Worm (Caenorhabditis elegans) whole organism, L1 larva: ENCODE measurements around the gene ZK897.10.

Experiments used
- ceh-82 ChIP-seq, 3 experiments: fragments of 150-350 bp in 1 of 3; sonication (generic microtip) in 2 of 3; optimal IDR thresholded peaks; 2 replicates each; lab custom pipeline; 2014 to 2017; ENCODE audit warnings: missing biosample characterization in 3 of 3, missing genetic modification characterization in 3 of 3
- grh-1 ChIP-seq: fragments of 200-800 bp; sonication (Bioruptor generic); IDR thresholded peaks from 2 replicates; pipeline ENCODE4 v1.3.6; 2022; ENCODE audit warnings: missing genetic modification reagents, missing genetic modification characterization, missing compliant biosample characterization
- jun-1 ChIP-seq: fragments of 150-350 bp; optimal IDR thresholded peaks from 2 replicates; lab custom pipeline; 2014; ENCODE audit warnings: missing biosample characterization, missing genetic modification reagents, missing genetic modification characterization
- lin-35 ChIP-seq, 2 experiments: fragments of 150-350 bp; optimal IDR thresholded peaks; 2 replicates each; lab custom pipeline; 2014; ENCODE audit warnings: missing biosample characterization in 2 of 2, missing genetic modification characterization in 2 of 2, missing genetic modification reagents in 2 of 2
- lin-39 ChIP-seq: fragments of 150-350 bp; optimal IDR thresholded peaks from 2 replicates; lab custom pipeline; 2014; ENCODE audit warnings: missing biosample characterization, missing genetic modification reagents, missing genetic modification characterization
- nhr-28 ChIP-seq: fragments of 150-350 bp; optimal IDR thresholded peaks from 2 replicates; lab custom pipeline; 2014; ENCODE audit warnings: missing biosample characterization, missing genetic modification characterization
- nhr-76 ChIP-seq: sonication (generic microtip); optimal IDR thresholded peaks from 2 replicates; lab custom pipeline; 2017; ENCODE audit warnings: missing biosample characterization, missing genetic modification characterization
- nhr-77 ChIP-seq: fragments of 150-350 bp; optimal IDR thresholded peaks from 2 replicates; lab custom pipeline; 2014; ENCODE audit warnings: missing biosample characterization, missing genetic modification characterization
- snpc-4 ChIP-seq: fragments of 150-350 bp; optimal IDR thresholded peaks from 2 replicates; lab custom pipeline; 2014; ENCODE audit warnings: missing biosample characterization, missing genetic modification characterization
- sup-37 ChIP-seq: fragments of 200-800 bp; sonication (Bioruptor generic); optimal IDR thresholded peaks from 2 replicates; lab custom pipeline; 2018; ENCODE audit warnings: mild to moderate bottlenecking, missing genetic modification characterization, missing compliant biosample characterization
- unc-130 ChIP-seq: fragments of 150-350 bp; optimal IDR thresholded peaks from 2 replicates; lab custom pipeline; 2017; ENCODE audit warnings: missing biosample characterization, missing genetic modification characterization, inconsistent platforms
- unc-62 ChIP-seq: fragments of 150-350 bp; optimal IDR thresholded peaks from 2 replicates; lab custom pipeline; 2014; ENCODE audit warnings: missing biosample characterization, missing genetic modification reagents, missing genetic modification characterization
- ztf-11 ChIP-seq, 2 experiments: sonication (generic microtip); optimal IDR thresholded peaks; 2 replicates each; lab custom pipeline; 2016 to 2017; ENCODE audit warnings: missing genetic modification characterization in 2 of 2, missing biosample characterization in 1 of 2, missing compliant biosample characterization in 1 of 2

- TF ChIP-seq unc-62 (GFP tag; lab: Kevin White, UChicago) (no peak), nhr-77 (no peak), snpc-4 (tag; lab: Kevin White, UChicago) (no peak), nhr-28 (tag; lab: Kevin White, UChicago) (no peak), sup-37 (GFP tag; lab: Kevin White, UChicago) (no peak), lin-39 (tag; lab: Kevin White, UChicago) (no peak), unc-130 (tag; lab: Kevin White, UChicago) (peak; percentile 47), lin-35 (GFP tag; optimal IDR thresholded peaks at IDR 0.05; lab: Kevin White, UChicago) (peak in 1 of 2 experiments; percentile 81), ztf-11 (tag; optimal IDR thresholded peaks at IDR 0.05; lab: Kevin White, UChicago) (no peak), jun-1 (tag; lab: Kevin White, UChicago) (peak; percentile 58), grh-1 (GFP tag; lab: Robert Waterston, UW) (peak; percentile 56), ceh-82 (tag; optimal IDR thresholded peaks at IDR 0.05; lab: Kevin White, UChicago) (no peak), nhr-76 (tag; lab: Kevin White, UChicago) (no peak)
Measured at ce11 chrIV:12715947-12716382, 49.2 kb upstream of the ZK897.10 start.
